Fruit fly (Drosophila melanogaster): ENCODE results near the gene knrl.

Gene knrl

DNA sequence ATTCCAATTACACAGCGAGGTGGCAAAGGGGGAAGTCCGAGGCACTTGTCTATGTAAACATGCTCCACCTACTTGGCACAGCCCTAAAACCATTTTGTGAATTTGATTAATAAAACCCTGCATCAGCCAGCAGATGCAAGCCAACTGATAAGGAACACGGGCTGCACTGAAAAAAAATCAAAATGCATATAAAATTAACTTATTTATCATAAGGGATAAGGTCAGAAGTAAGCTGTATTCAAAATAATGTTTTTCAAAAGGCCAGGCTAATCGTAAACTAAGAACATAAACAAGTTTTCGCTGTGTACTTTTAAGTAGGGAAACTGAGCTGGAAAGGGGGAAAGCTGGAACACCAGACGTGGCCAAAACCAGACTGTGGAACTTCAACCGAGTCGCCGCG lies 68.6 kb downstream of the knrl start (continued):
- TF ChIP-seq TFAM (GFP tag; optimal IDR thresholded peaks at IDR 0.05) (no peak), grn (GFP tag; optimal IDR thresholded peaks at IDR 0.05) (peak; percentile 77), lola (GFP tag; optimal IDR thresholded peaks at IDR 0.05) (peak in 1 of 3 experiments; percentile 10), CG2712 (tag; optimal IDR thresholded peaks at IDR 0.05) (peak; percentile 48), grau (tag; optimal IDR thresholded peaks at IDR 0.05) (no peak), crc (GFP tag; optimal IDR thresholded peaks at IDR 0.05) (no peak), CG14710 (tag; optimal IDR thresholded peaks at IDR 0.05) (peak; percentile 3), row (GFP tag; IDR thresholded peaks at IDR 0.05) (peak; percentile 29; the same call in 1 of the 3 replicates), Elba2 (GFP tag; optimal IDR thresholded peaks at IDR 0.05) (no peak), CG18262 (tag; optimal IDR thresholded peaks at IDR 0.05) (peak; percentile 25), CG10979 (tag; optimal IDR thresholded peaks at IDR 0.05) (peak; percentile 39), Sox102F (GFP tag; optimal IDR thresholded peaks at IDR 0.05) (peak; percentile 17), CG12236 (GFP tag; optimal IDR thresholded peaks at IDR 0.05) (no peak), hth (optimal IDR thresholded peaks at IDR 0.05) (no peak), CoRest (tag; optimal IDR thresholded peaks at IDR 0.05) (no peak), wdn (GFP tag; IDR thresholded peaks at IDR 0.05) (no peak), croc (GFP tag; conservative IDR thresholded peaks at IDR 0.05) (no peak), gem (tag; optimal IDR thresholded peaks at IDR 0.05) (peak; percentile 44)

DNA sequence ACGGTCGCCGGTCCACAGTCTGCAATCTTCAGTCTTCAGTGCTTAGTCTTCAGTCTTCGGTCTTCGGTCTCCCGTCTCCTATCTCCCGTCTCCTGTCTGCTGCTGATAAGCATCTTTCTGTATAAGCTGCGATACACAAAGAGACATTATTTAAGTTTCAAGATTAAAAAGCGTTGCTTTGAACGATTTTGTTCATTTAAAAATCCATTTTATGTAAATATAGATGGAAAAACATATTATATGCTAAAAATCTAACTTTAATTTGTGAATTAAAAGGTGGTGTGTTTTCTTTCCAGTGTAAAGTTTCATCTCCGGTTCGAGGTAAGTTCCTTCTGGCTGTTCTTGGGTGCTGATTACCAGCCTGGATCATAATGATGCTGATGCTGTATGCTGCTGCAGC lies 71.1 kb downstream of the knrl start:
- no peak for TF ChIP-seq E2f2 (GFP tag; IDR thresholded peaks at IDR 0.05)
- peak; percentile 37 for TF ChIP-seq lbe (GFP tag; optimal IDR thresholded peaks at IDR 0.05)
- TF ChIP-seq grn (GFP tag; optimal IDR thresholded peaks at IDR 0.05): peak; percentile 24
- no peak for TF ChIP-seq Side (GFP tag; optimal IDR thresholded peaks at IDR 0.05)
- peak; percentile 45 for TF ChIP-seq corto (GFP tag; optimal IDR thresholded peaks at IDR 0.05)
- peak in 1 of 2 experiments; percentile 24 for TF ChIP-seq bsh (GFP tag; optimal IDR thresholded peaks at IDR 0.05)
- peak; percentile 17 for TF ChIP-seq nom (GFP tag; optimal IDR thresholded peaks at IDR 0.05)

DNA sequence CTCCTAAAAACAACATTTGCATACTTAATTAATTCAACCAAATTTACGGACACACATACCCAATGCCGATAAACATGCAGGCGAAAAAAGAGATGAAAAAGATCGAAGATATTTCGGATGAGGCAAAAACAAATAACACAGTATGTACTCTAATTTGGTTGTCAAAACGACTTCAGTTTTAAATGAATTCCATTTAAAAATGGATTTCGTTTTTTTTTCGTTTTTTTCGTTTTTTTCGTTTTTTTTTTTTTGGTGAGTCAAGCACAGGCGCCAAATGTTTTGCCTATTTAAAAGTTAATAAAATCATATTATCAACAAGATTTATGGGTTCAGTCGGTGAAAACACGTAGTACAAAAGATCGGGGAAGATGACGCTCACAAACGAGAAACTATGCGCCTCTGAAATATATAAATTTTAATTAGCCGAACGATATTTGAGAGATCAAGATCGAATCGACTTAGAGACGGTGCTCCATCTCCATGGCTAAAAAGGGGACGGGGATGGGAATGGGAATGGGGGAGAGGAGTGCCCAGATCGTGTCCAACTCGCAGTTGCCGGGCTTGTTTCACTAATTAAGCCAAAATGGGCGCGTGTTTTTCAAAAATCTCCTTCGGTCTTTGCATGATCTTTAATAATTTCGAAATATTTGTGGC lies 72.1 kb downstream of the knrl start:
- TF ChIP-seq CG12769 (tag; optimal IDR thresholded peaks at IDR 0.05): peak; percentile 25
- no peak for TF ChIP-seq Ada2b (GFP tag; IDR thresholded peaks at IDR 0.05)
- TF ChIP-seq sens (GFP tag): peak; percentile 54
- peak; percentile 73 for TF ChIP-seq Awh (GFP tag; IDR thresholded peaks at IDR 0.05)
- peak; percentile 61 for TF ChIP-seq grn (GFP tag; optimal IDR thresholded peaks at IDR 0.05)
- TF ChIP-seq Vsx1 (GFP tag; optimal IDR thresholded peaks at IDR 0.05): peak; percentile 43
- no peak for TF ChIP-seq az2 (GFP tag; optimal IDR thresholded peaks at IDR 0.05)
- no peak for TF ChIP-seq Gsc (GFP tag; IDR thresholded peaks at IDR 0.05)
- peak; percentile 2 for TF ChIP-seq CG15269 (tag; optimal IDR thresholded peaks at IDR 0.05)
- peak; percentile 24 for TF ChIP-seq sqz (GFP tag; optimal IDR thresholded peaks at IDR 0.05)
- peak; percentile 81 for TF ChIP-seq abd-A (tag; optimal IDR thresholded peaks at IDR 0.05)
- no peak for TF ChIP-seq CG10431 (GFP tag; optimal IDR thresholded peaks at IDR 0.05)
- TF ChIP-seq sd (tag; optimal IDR thresholded peaks at IDR 0.05): peak; percentile 51
- peak; percentile 33 for TF ChIP-seq oc (tag; optimal IDR thresholded peaks at IDR 0.05)
- peak; percentile 63; the same call in 1 of the 4 replicates for TF ChIP-seq chinmo (GFP tag; IDR thresholded peaks at IDR 0.05; ENCODE audit: partially characterized antibody)
- peak; percentile 46 for TF ChIP-seq vvl (GFP tag; IDR thresholded peaks at IDR 0.05)

Data from whole organism, embryonic.